Fruit fly (Drosophila melanogaster): ENCODE data around the gene O-fut2.

The O-fut2 gene

DNA sequence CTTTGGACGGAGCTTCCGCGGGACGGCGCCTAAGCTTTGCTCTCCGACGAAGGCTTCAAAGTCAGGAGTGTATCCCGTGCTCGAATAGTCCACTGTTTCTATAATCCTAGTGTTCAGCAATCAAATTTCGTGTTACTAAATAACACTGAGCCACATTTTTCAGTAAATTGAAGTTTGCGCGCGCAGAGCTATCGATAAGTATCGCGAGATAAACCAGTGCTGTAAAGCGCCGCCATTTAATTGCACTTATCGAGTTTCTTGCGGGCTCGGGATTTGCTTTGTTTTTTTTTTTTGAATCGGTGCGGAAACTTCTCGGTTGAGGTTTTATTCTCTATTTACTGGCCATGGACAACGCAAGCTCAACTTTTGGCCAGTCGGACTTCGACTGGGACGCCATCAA is 11.1 kb upstream of the O-fut2 start, which contains the start of the genes Rab27 and mei-38 (continued):
- peak; percentile 36; the same call in 1 of the 3 replicates for TF ChIP-seq CG11456 (GFP tag; IDR thresholded peaks at IDR 0.05)
- TF ChIP-seq ssp (GFP tag; IDR thresholded peaks at IDR 0.05): no peak
- TF ChIP-seq CG4707 (GFP tag; optimal IDR thresholded peaks at IDR 0.05): no peak
- no peak for TF ChIP-seq CG3281 (GFP tag; optimal IDR thresholded peaks at IDR 0.05)
- TF ChIP-seq chinmo (GFP tag; IDR thresholded peaks at IDR 0.05; ENCODE audit: partially characterized antibody): 0 out of 4 replicates have a peak, but pooled peaks have one; percentile 61
- no peak for TF ChIP-seq sima (GFP tag; optimal IDR thresholded peaks at IDR 0.05)
- TF ChIP-seq CG13287 (GFP tag; IDR thresholded peaks at IDR 0.05; ENCODE audit: partially characterized antibody): peak; percentile 80
- TF ChIP-seq gcm2 (GFP tag; optimal IDR thresholded peaks at IDR 0.05): no peak
- peak; percentile 57 for TF ChIP-seq vvl (GFP tag; IDR thresholded peaks at IDR 0.05)
- no peak for TF ChIP-seq schlank (tag; optimal IDR thresholded peaks at IDR 0.05)
- peak; percentile 23 for TF ChIP-seq stwl (tag; optimal IDR thresholded peaks at IDR 0.05)
- peak; percentile 82 for TF ChIP-seq amos (GFP tag; IDR thresholded peaks at IDR 0.05; ENCODE audit: partially characterized antibody)
- no peak for TF ChIP-seq Gug (GFP tag; IDR thresholded peaks at IDR 0.05)
- no peak for TF ChIP-seq CG7839 (tag; optimal IDR thresholded peaks at IDR 0.05)
- TF ChIP-seq ATbp (GFP tag; optimal IDR thresholded peaks at IDR 0.05): no peak
- TF ChIP-seq hbn (GFP tag; IDR thresholded peaks at IDR 0.05; ENCODE audit: partially characterized antibody): peak; percentile 57; the same call in 1 of the 2 replicates
- peak; percentile 74 for TF ChIP-seq CG6791 (GFP tag; IDR thresholded peaks at IDR 0.05; ENCODE audit: partially characterized antibody)
- TF ChIP-seq tgo (GFP tag; IDR thresholded peaks at IDR 0.05): no peak
- TF ChIP-seq Dip3 (GFP tag; optimal IDR thresholded peaks at IDR 0.05): peak; percentile 2
- no peak for TF ChIP-seq ab (GFP tag; optimal IDR thresholded peaks at IDR 0.05)
- TF ChIP-seq eyg (GFP tag; optimal IDR thresholded peaks at IDR 0.05): no peak
- TF ChIP-seq her (GFP tag; optimal IDR thresholded peaks at IDR 0.05): peak; percentile 54
- no peak for TF ChIP-seq CG8388 (GFP tag; optimal IDR thresholded peaks at IDR 0.05)
- TF ChIP-seq CG14667 (GFP tag; IDR thresholded peaks at IDR 0.05): no peak
- no peak for TF ChIP-seq CG2202 (tag; optimal IDR thresholded peaks at IDR 0.05)
- TF ChIP-seq wdn (GFP tag; IDR thresholded peaks at IDR 0.05): no peak
- TF ChIP-seq CG15514 (GFP tag; optimal IDR thresholded peaks at IDR 0.05): peak; percentile 62
- TF ChIP-seq HmgD (GFP tag; optimal IDR thresholded peaks at IDR 0.05): peak; percentile 34
- peak; percentile 40 to 56 for TF ChIP-seq dpn (GFP tag; optimal IDR thresholded peaks at IDR 0.05)
- no peak for TF ChIP-seq Neu2 (GFP tag; optimal IDR thresholded peaks at IDR 0.05; ENCODE audit: borderline replicate concordance)
- TF ChIP-seq CG8281 (tag; optimal IDR thresholded peaks at IDR 0.05): no peak
- peak; percentile 73 for TF ChIP-seq CG16813 (GFP tag; IDR thresholded peaks at IDR 0.05; ENCODE audit: partially characterized antibody)
- no peak for TF ChIP-seq dmrt99B (tag; optimal IDR thresholded peaks at IDR 0.05)
- TF ChIP-seq CG17359 (tag; optimal IDR thresholded peaks at IDR 0.05): no peak
- TF ChIP-seq Dll (GFP tag; IDR thresholded peaks at IDR 0.05; ENCODE audit: partially characterized antibody): peak; percentile 71; the same call in 3 of the 4 replicates
- TF ChIP-seq CG8944 (GFP tag; optimal IDR thresholded peaks at IDR 0.05): no peak
- peak; percentile 11 for TF ChIP-seq B-H2 (GFP tag; optimal IDR thresholded peaks at IDR 0.05)
- TF ChIP-seq CG1233 (GFP tag; optimal IDR thresholded peaks at IDR 0.05): no peak
- no peak for TF ChIP-seq trh (GFP tag; optimal IDR thresholded peaks at IDR 0.05)
- 0 out of 2 replicates have a peak, but pooled peaks have one; percentile 34 for TF ChIP-seq Xrp1 (GFP tag; IDR thresholded peaks at IDR 0.05)
- no peak for TF ChIP-seq BtbVII (GFP tag; optimal IDR thresholded peaks at IDR 0.05)
- peak; percentile 33; the same call in 1 of the 2 replicates for TF ChIP-seq ato (GFP tag; IDR thresholded peaks at IDR 0.05; ENCODE audit: partially characterized antibody)
- no peak for TF ChIP-seq rib (GFP tag; IDR thresholded peaks at IDR 0.05)
- TF ChIP-seq CG3726 (GFP tag; IDR thresholded peaks at IDR 0.05): no peak
- TF ChIP-seq sd (tag; optimal IDR thresholded peaks at IDR 0.05): no peak
- TF ChIP-seq CG7963 (GFP tag; IDR thresholded peaks at IDR 0.05; ENCODE audit: partially characterized antibody): peak; percentile 53; the same call in 1 of the 3 replicates
- TF ChIP-seq z (GFP tag; IDR thresholded peaks at IDR 0.05): no peak
- TF ChIP-seq BEAF-32 (GFP tag; optimal IDR thresholded peaks at IDR 0.05): peak; percentile 80
- TF ChIP-seq ranshi (GFP tag; IDR thresholded peaks at IDR 0.05): no peak
- TF ChIP-seq Tbp (GFP tag; optimal IDR thresholded peaks at IDR 0.05): no peak
